Fruit fly (Drosophila melanogaster): Measurements from ENCODE around the gene CG42445.
A peak's percentile ranks its signal among the peaks of the same experiment; 100 is the strongest.

CG42445 gene

DNA sequence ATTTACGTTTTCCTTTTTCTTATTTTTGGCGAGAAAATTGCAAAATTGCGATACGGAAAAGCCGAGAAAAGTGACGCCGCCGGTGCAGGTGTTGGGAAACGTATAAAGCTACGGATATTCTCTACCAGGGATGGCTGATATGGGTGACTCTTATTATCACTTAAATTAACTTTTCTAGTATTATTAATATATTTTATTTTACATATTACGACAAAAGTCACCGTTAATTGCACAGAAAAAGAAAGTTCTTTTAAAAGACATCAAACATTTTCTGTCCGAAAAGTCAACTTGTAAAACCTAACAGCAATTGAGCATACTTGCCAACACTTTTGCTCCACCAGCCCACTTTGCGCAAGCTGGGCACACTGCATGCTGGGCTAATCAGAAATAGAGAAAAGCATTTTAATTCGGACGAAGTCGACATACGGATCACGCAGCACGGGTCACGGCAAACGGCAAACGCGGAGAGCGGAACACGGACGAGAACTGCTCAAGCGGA is 30.9 kb downstream of the CG42445 start, which contains the start of the genes Cds and Uba2 (continued):
- peak; percentile 96 for TF ChIP-seq svp (GFP tag)
- peak; percentile 71 for TF ChIP-seq CG9139 (GFP tag; optimal IDR thresholded peaks at IDR 0.05)
- peak; percentile 86 for TF ChIP-seq CG15336 (GFP tag; IDR thresholded peaks at IDR 0.05)
- TF ChIP-seq CG3032 (tag; optimal IDR thresholded peaks at IDR 0.05) = peak; percentile 87
- TF ChIP-seq Ets21C (GFP tag; optimal IDR thresholded peaks at IDR 0.05) = peak; percentile 78
- peak; percentile 84 for TF ChIP-seq Hr39 (GFP tag; optimal IDR thresholded peaks at IDR 0.05)
- no peak for TF ChIP-seq CG6276 (GFP tag; optimal IDR thresholded peaks at IDR 0.05)
- TF ChIP-seq Blimp-1 (GFP tag; optimal IDR thresholded peaks at IDR 0.05) = peak; percentile 66
- TF ChIP-seq dsx (GFP tag; optimal IDR thresholded peaks at IDR 0.05; ENCODE audit: poor library complexity, severe bottlenecking) = peak; percentile 71
- peak; percentile 87 for TF ChIP-seq lz (GFP tag; optimal IDR thresholded peaks at IDR 0.05)
- peak; percentile 81 for TF ChIP-seq CG11762 (GFP tag; optimal IDR thresholded peaks at IDR 0.05; ENCODE audit: insufficient read depth)
- peak; percentile 93 for TF ChIP-seq OdsH (GFP tag; optimal IDR thresholded peaks at IDR 0.05)
- TF ChIP-seq achi (GFP tag; optimal IDR thresholded peaks at IDR 0.05) = peak; percentile 91
- TF ChIP-seq CG3919 (GFP tag; optimal IDR thresholded peaks at IDR 0.05) = peak; percentile 90

DNA sequence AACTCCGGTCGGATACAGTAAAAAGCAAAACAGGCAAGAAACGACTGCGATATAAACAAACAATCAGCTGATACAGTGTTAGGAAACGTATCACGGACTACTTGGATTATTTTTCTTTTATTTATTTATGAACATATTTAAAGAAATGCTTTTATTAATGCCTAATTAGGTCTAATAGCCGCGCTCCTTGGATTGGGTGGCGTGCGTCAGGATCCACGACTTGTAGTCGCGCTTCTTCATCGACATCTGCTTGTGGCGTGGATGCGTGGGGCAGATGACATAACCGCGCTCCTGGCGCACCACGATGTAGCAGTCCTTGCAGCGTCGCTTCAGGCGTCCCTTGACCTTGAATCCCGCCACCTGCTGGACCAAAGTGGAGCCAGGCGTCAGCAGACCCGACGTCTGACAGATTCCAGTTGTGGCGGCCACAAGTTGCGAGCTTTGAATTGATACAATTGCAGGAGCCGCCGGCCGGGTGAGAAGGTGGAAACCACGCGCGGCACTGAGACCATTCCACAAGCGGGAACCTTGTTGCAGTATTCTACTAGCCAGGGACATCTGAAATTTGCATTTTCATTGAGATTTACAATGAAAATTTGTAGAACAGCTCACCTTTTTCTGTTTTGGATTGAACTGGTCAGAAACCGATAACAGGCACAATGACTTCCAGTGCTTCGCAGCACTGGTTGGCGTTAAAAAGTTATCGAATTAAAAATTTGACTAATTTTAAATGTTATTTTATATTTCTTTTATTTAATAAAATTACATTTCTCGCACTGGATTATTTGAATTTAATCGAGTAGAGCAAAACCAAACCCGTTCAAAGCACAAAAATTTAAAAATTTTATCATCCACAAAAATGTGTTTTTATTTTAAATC is 34.0 kb downstream of the CG42445 start, which contains the start of the genes CG7550 and mRpL36:
Gene CG7550 (minus strand): TSS at position 51 of the 879 bp plus-strand sequence.
Gene mRpL36 (minus strand): TSS at position 652 of the 879 bp plus-strand sequence.
- TF ChIP-seq CG11902 (GFP tag; optimal IDR thresholded peaks at IDR 0.05) = no peak
- TF ChIP-seq Smox (GFP tag; optimal IDR thresholded peaks at IDR 0.05) = no peak
- TF ChIP-seq CG32006 (GFP tag; optimal IDR thresholded peaks at IDR 0.05) = no peak
- TF ChIP-seq CG1621 (tag; optimal IDR thresholded peaks at IDR 0.05) = no peak
- no peak for TF ChIP-seq lz (GFP tag; optimal IDR thresholded peaks at IDR 0.05)
- TF ChIP-seq salr (GFP tag; optimal IDR thresholded peaks at IDR 0.05) = no peak
- TF ChIP-seq Hr39 (GFP tag; optimal IDR thresholded peaks at IDR 0.05) = no peak
- peak; percentile 24 for TF ChIP-seq vri (GFP tag; optimal IDR thresholded peaks at IDR 0.05)
- no peak for TF ChIP-seq CG8119 (GFP tag; IDR thresholded peaks at IDR 0.05)
- TF ChIP-seq dsx (GFP tag; optimal IDR thresholded peaks at IDR 0.05; ENCODE audit: poor library complexity, severe bottlenecking) = no peak
- TF ChIP-seq cyc (GFP tag; optimal IDR thresholded peaks at IDR 0.05) = no peak
- no peak for TF ChIP-seq CG6808 (GFP tag; optimal IDR thresholded peaks at IDR 0.05)
- no peak for TF ChIP-seq CG10669 (GFP tag; optimal IDR thresholded peaks at IDR 0.05)
- peak; percentile 49 for TF ChIP-seq esn (GFP tag; optimal IDR thresholded peaks at IDR 0.05)
- TF ChIP-seq spab (GFP tag; optimal IDR thresholded peaks at IDR 0.05) = no peak
- TF ChIP-seq Ets96B (tag; optimal IDR thresholded peaks at IDR 0.05) = no peak
- TF ChIP-seq CG7368 (GFP tag; optimal IDR thresholded peaks at IDR 0.05) = no peak
- no peak for TF ChIP-seq CG15336 (GFP tag; IDR thresholded peaks at IDR 0.05)
- no peak for TF ChIP-seq svp (GFP tag)
- peak; percentile 37 for TF ChIP-seq fkh (GFP tag; optimal IDR thresholded peaks at IDR 0.05)

dm6 chr3L:8121590-8121989 is 37.1 kb downstream of the CG42445 start, which contains the start of gene ldbr:
Gene ldbr (plus strand): TSS chr3L:8121827.
- no peak for TF ChIP-seq OdsH (GFP tag; optimal IDR thresholded peaks at IDR 0.05)
- peak; percentile 91 for TF ChIP-seq fkh (GFP tag; optimal IDR thresholded peaks at IDR 0.05)
- no peak for TF ChIP-seq dsx (GFP tag; optimal IDR thresholded peaks at IDR 0.05; ENCODE audit: poor library complexity, severe bottlenecking)
- TF ChIP-seq Ets21C (GFP tag; optimal IDR thresholded peaks at IDR 0.05) = no peak
- TF ChIP-seq vri (GFP tag; optimal IDR thresholded peaks at IDR 0.05) = peak; percentile 41
- TF ChIP-seq CG10631 (GFP tag; optimal IDR thresholded peaks at IDR 0.05) = no peak
- TF ChIP-seq CG3919 (GFP tag; optimal IDR thresholded peaks at IDR 0.05) = no peak
- no peak for TF ChIP-seq Gug (GFP tag; IDR thresholded peaks at IDR 0.05)
- no peak for TF ChIP-seq Met (GFP tag; optimal IDR thresholded peaks at IDR 0.05)
- no peak for TF ChIP-seq CG6854 (GFP tag; optimal IDR thresholded peaks at IDR 0.05)
- peak; percentile 50 for TF ChIP-seq esn (GFP tag; optimal IDR thresholded peaks at IDR 0.05)

Measured in whole organism, prepupa.